Fruit fly (Drosophila melanogaster) Kc167 (cell line): Measurements from ENCODE around the gene Rpn10.

Experiments used
- Myc ChIP-seq: fragments of >200 bp; optimal IDR thresholded peaks from 2 replicates; lab custom pipeline; 2017; ENCODE audit warnings: missing external identifiers
- Sin3A ChIP-seq: fragments of >200 bp; optimal IDR thresholded peaks from 2 replicates; lab custom pipeline; 2018; ENCODE audit warnings: missing external identifiers
- h ChIP-seq: fragments of >200 bp; optimal IDR thresholded peaks from 3 replicates; lab custom pipeline; 2018; ENCODE audit warnings: missing external identifiers
- insv ChIP-seq: fragments of >200 bp; optimal IDR thresholded peaks from 3 replicates; lab custom pipeline; 2018; ENCODE audit warnings: missing external identifiers
- psq ChIP-seq: fragments of >200 bp; optimal IDR thresholded peaks from 2 replicates; lab custom pipeline; 2017; ENCODE audit warnings: missing external identifiers
- ttk ChIP-seq: sonication (Bioruptor generic); optimal IDR thresholded peaks from 2 replicates; lab custom pipeline; 2017; ENCODE audit warnings: missing external identifiers

Gene Rpn10

dm6 chr3L:21584683-21585082, 47.9 kb downstream of the Rpn10 start:
- TF ChIP-seq insv (lab: Kevin White, UChicago), result no peak
- no peak for TF ChIP-seq Sin3A
- TF ChIP-seq ttk (lab: Kevin White, UChicago), result no peak
- no peak for TF ChIP-seq h
- no peak for TF ChIP-seq psq
- TF ChIP-seq Myc (lab: Kevin White, UChicago), result no peak

DNA sequence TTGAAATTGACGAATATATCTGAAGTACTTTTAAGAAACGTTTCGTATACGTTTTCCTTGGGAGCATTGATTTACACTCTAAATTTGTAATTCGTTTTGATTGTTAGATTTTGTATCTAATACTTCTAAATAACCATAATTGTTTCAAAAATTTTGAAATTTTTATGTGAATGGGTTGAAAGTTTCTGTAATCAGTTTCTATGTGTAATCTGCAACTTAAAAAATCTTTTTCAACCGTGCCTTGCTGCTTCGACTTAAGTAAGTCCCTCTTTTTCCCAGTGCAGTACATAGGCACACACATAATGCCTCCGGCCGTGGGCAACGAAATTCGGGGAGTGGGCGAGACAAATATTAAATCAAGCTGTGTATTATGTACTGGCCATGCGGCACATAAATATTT, 48.6 kb downstream of the Rpn10 start:
- TF ChIP-seq Myc (lab: Kevin White, UChicago) (no peak), h (no peak), psq (no peak), ttk (lab: Kevin White, UChicago) (no peak), Sin3A (no peak), insv (lab: Kevin White, UChicago) (no peak)

- TF ChIP-seq Sin3A (no peak), psq (no peak)
These were observed 49.7 kb downstream of the Rpn10 start, which contains the start of gene TfAP-2 for dm6 chr3L:21586528-21586927. Gene TfAP-2 (plus strand): TSS chr3L:21586828.
